Fruit fly (Drosophila melanogaster): ENCODE data around the gene tko.

Gene tko

DNA sequence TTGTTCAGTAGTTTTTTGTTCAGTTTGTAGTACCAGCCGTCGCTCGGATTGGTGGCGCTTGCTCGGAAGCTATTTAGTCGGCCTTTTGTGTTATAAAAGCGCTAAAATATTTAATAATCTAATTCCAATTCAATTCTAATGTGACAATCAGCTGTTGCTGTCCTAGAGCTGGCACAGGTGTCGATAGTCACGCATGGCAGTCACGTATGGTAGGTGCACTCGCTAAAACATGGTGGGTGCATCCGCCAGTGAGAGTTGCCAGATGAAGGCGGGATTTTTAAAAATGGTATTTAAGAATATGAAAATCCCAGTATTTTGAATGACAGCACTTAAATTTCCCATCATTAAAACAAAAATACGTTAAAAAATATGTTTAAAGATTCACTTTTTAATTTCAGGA, at the start of gene tko (continued):
- TF ChIP-seq trem (tag; optimal IDR thresholded peaks at IDR 0.05) (peak; percentile 85), prd (optimal IDR thresholded peaks at IDR 0.05) (no peak), prd (GFP tag; IDR thresholded peaks at IDR 0.05) (no peak), CG7987 (GFP tag; optimal IDR thresholded peaks at IDR 0.05) (peak; percentile 53), CG14710 (tag; optimal IDR thresholded peaks at IDR 0.05) (peak; percentile 68), CG10147 (GFP tag; optimal IDR thresholded peaks at IDR 0.05) (no peak), CG17361 (GFP tag; IDR thresholded peaks at IDR 0.05) (0 out of 3 replicates have a peak, but pooled peaks have one; percentile 11), ham (GFP tag; IDR thresholded peaks at IDR 0.05) (no peak), H15 (GFP tag; IDR thresholded peaks at IDR 0.05) (no peak), hbn (GFP tag; IDR thresholded peaks at IDR 0.05; ENCODE audit: partially characterized antibody) (peak; percentile 95), Ets97D (GFP tag; optimal IDR thresholded peaks at IDR 0.05) (peak; percentile 93), ci (GFP tag; IDR thresholded peaks at IDR 0.05) (0 out of 3 replicates have a peak, but pooled peaks have one; percentile 38), CG8290 (GFP tag; optimal IDR thresholded peaks at IDR 0.05) (no peak), CG8290 (tag; optimal IDR thresholded peaks at IDR 0.05) (no peak), CG30403 (GFP tag; optimal IDR thresholded peaks at IDR 0.05) (no peak), gcm (GFP tag; optimal IDR thresholded peaks at IDR 0.05) (no peak), Hsf (GFP tag; optimal IDR thresholded peaks at IDR 0.05) (peak; percentile 8), Stat92E (GFP tag; optimal IDR thresholded peaks at IDR 0.05) (peak in 1 of 3 experiments; percentile 47), CG6175 (GFP tag; IDR thresholded peaks at IDR 0.05) (no peak), HLH4C (GFP tag; IDR thresholded peaks at IDR 0.05; ENCODE audit: partially characterized antibody) (peak; percentile 87), CG10209 (GFP tag; optimal IDR thresholded peaks at IDR 0.05) (no peak), CG15269 (tag; optimal IDR thresholded peaks at IDR 0.05) (no peak), Doc2 (GFP tag; IDR thresholded peaks at IDR 0.05) (no peak), CG6791 (GFP tag; IDR thresholded peaks at IDR 0.05; ENCODE audit: partially characterized antibody) (peak; percentile 96), CG7839 (tag; optimal IDR thresholded peaks at IDR 0.05) (no peak), CG11696 (GFP tag; IDR thresholded peaks at IDR 0.05) (no peak), Poxn (GFP tag; IDR thresholded peaks at IDR 0.05) (no peak), sisA (GFP tag; IDR thresholded peaks at IDR 0.05) (no peak), pum (GFP tag; optimal IDR thresholded peaks at IDR 0.05) (no peak), crol (GFP tag; IDR thresholded peaks at IDR 0.05) (no peak), nerfin-2 (GFP tag; IDR thresholded peaks at IDR 0.05; ENCODE audit: partially characterized antibody) (peak; percentile 89), kah (GFP tag; optimal IDR thresholded peaks at IDR 0.05) (no peak), tll (GFP tag; optimal IDR thresholded peaks at IDR 0.05) (no peak), psq (GFP tag; optimal IDR thresholded peaks at IDR 0.05) (no peak), CG32532 (GFP tag; IDR thresholded peaks at IDR 0.05) (no peak), NC2α (GFP tag; optimal IDR thresholded peaks at IDR 0.05) (no peak), Nf-YB (GFP tag; optimal IDR thresholded peaks at IDR 0.05) (peak; percentile 10), YL-1 (GFP tag; optimal IDR thresholded peaks at IDR 0.05) (peak; percentile 41), al (GFP tag; IDR thresholded peaks at IDR 0.05) (no peak), CG15011 (GFP tag; optimal IDR thresholded peaks at IDR 0.05) (no peak), Side (GFP tag; optimal IDR thresholded peaks at IDR 0.05) (peak; percentile 28), CG17612 (GFP tag; IDR thresholded peaks at IDR 0.05) (no peak), CG2678 (tag; optimal IDR thresholded peaks at IDR 0.05) (no peak), inv (GFP tag; IDR thresholded peaks at IDR 0.05; ENCODE audit: partially characterized antibody) (peak; percentile 96), E2f1 (GFP tag; IDR thresholded peaks at IDR 0.05) (no peak), slbo (GFP tag; IDR thresholded peaks at IDR 0.05) (peak; percentile 49; the same call in 1 of the 2 replicates), CG30431 (GFP tag; optimal IDR thresholded peaks at IDR 0.05) (no peak), CG6272 (GFP tag; IDR thresholded peaks at IDR 0.05) (peak; percentile 47; the same call in 1 of the 2 replicates), vnd (GFP tag; IDR thresholded peaks at IDR 0.05; ENCODE audit: partially characterized antibody) (peak; percentile 91), lbe (GFP tag; optimal IDR thresholded peaks at IDR 0.05) (no peak), CG2129 (GFP tag; IDR thresholded peaks at IDR 0.05; ENCODE audit: partially characterized antibody) (peak; percentile 60)
